Fruit fly (Drosophila melanogaster) whole organism, embryonic: ENCODE results near the gene ebo.
A peak's percentile ranks its signal among the peaks of the same experiment; 100 is the strongest.

Experiments
- Abd-B ChIP-seq: fragments of 200-800 bp; sonication (Bioruptor generic); optimal IDR thresholded peaks from 2 replicates; lab custom pipeline; 2018; ENCODE audit warnings: missing biosample characterization, mild to moderate bottlenecking, missing genetic modification characterization, moderate library complexity
- Antp ChIP-seq: fragments of 200-800 bp; sonication (Bioruptor generic); optimal IDR thresholded peaks from 3 replicates; lab custom pipeline; 2016; ENCODE audit warnings: missing biosample characterization, missing genetic modification characterization
- CG10209 ChIP-seq: fragments of 200-800 bp; sonication (Bioruptor generic); optimal IDR thresholded peaks from 3 replicates; lab custom pipeline; 2017; ENCODE audit warnings: missing biosample characterization, mild to moderate bottlenecking, missing genetic modification characterization, missing genetic modification reagents
- CG15479 ChIP-seq: fragments of 200-800 bp; sonication (Bioruptor generic); optimal IDR thresholded peaks from 3 replicates; lab custom pipeline; 2019; ENCODE audit warnings: missing biosample characterization, mild to moderate bottlenecking, missing genetic modification characterization, moderate library complexity
- CG15514 ChIP-seq: fragments of 200-800 bp; sonication (Bioruptor generic); optimal IDR thresholded peaks from 3 replicates; lab custom pipeline; 2017; ENCODE audit warnings: missing biosample characterization, missing genetic modification characterization, mild to moderate bottlenecking, moderate library complexity, missing genetic modification reagents
- CG16779 ChIP-seq: fragments of 200-800 bp; sonication (Bioruptor generic); IDR thresholded peaks from 2 replicates; pipeline ENCODE4 v1.3.6; 2022; ENCODE audit warnings: missing biosample characterization, missing genetic modification characterization
- CG17829 ChIP-seq: fragments of 200-800 bp; optimal IDR thresholded peaks from 2 replicates; lab custom pipeline; 2019; ENCODE audit warnings: missing biosample characterization, mild to moderate bottlenecking, missing genetic modification characterization, moderate library complexity
- CG1832 ChIP-seq: fragments of 200-800 bp; sonication (Bioruptor generic); optimal IDR thresholded peaks from 2 replicates; lab custom pipeline; 2017; ENCODE audit warnings: missing biosample characterization, mild to moderate bottlenecking, missing genetic modification characterization, inconsistent platforms
- CG2678 ChIP-seq: fragments of 200-800 bp; sonication (Bioruptor generic); optimal IDR thresholded peaks from 3 replicates; lab custom pipeline; 2019; ENCODE audit warnings: missing biosample characterization, mild to moderate bottlenecking, missing genetic modification characterization, moderate library complexity
- CG31388 ChIP-seq: fragments of 200-800 bp; sonication (Bioruptor generic); optimal IDR thresholded peaks from 2 replicates; lab custom pipeline; 2016; ENCODE audit warnings: missing biosample characterization, missing genetic modification characterization
- CG31441 ChIP-seq: fragments of 200-800 bp; sonication (Bioruptor generic); IDR thresholded peaks from 2 replicates; pipeline ENCODE4 v1.3.6; 2022; ENCODE audit warnings: missing biosample characterization, missing genetic modification characterization
- CG42726 ChIP-seq: fragments of 200-800 bp; sonication (Bioruptor generic); IDR thresholded peaks from 2 replicates; pipeline ENCODE4 v1.3.6; 2022; ENCODE audit warnings: missing biosample characterization, missing genetic modification characterization; ENCODE audit not compliant: partially characterized antibody
- CG7357 ChIP-seq: fragments of 200-800 bp; sonication (Bioruptor generic); IDR thresholded peaks from 3 replicates; pipeline ENCODE4 v1.3.6; 2022; ENCODE audit warnings: missing biosample characterization, missing genetic modification characterization
- CG7556 ChIP-seq: fragments of 200-800 bp; sonication (Bioruptor generic); optimal IDR thresholded peaks from 2 replicates; lab custom pipeline; 2017; ENCODE audit warnings: missing biosample characterization, mild to moderate bottlenecking, missing genetic modification characterization
- CG7963 ChIP-seq: fragments of 200-800 bp; sonication (Bioruptor generic); IDR thresholded peaks from 3 replicates; pipeline ENCODE4 v1.3.6; 2022; ENCODE audit warnings: missing biosample characterization, missing genetic modification characterization; ENCODE audit not compliant: partially characterized antibody
- CG8089 ChIP-seq: fragments of 200-800 bp; sonication (Bioruptor generic); optimal IDR thresholded peaks from 3 replicates; lab custom pipeline; 2016; ENCODE audit warnings: missing biosample characterization, missing genetic modification characterization
- CG8388 ChIP-seq: fragments of 200-800 bp; sonication (Bioruptor generic); optimal IDR thresholded peaks from 2 replicates; lab custom pipeline; 2019; ENCODE audit warnings: missing biosample characterization, mild to moderate bottlenecking, missing genetic modification characterization, moderate library complexity
- CG9437 ChIP-seq: fragments of 200-800 bp; sonication (Bioruptor generic); optimal IDR thresholded peaks from 2 replicates; lab custom pipeline; 2018; ENCODE audit warnings: missing biosample characterization, mild to moderate bottlenecking, missing genetic modification characterization
- CTCF ChIP-seq: fragments of 200-800 bp; sonication (Bioruptor generic); optimal IDR thresholded peaks from 2 replicates; lab custom pipeline; 2017; ENCODE audit warnings: missing biosample characterization, mild to moderate bottlenecking, missing genetic modification characterization, moderate library complexity
- CkIIα-i1 ChIP-seq: fragments of 200-800 bp; sonication (Bioruptor generic); IDR thresholded peaks from 2 replicates; pipeline ENCODE4 v1.3.6; 2022; ENCODE audit warnings: missing biosample characterization, missing genetic modification characterization
- Dek ChIP-seq: fragments of 200-800 bp; sonication (Bioruptor generic); optimal IDR thresholded peaks from 3 replicates; lab custom pipeline; 2019; ENCODE audit warnings: missing biosample characterization, mild to moderate bottlenecking, missing genetic modification characterization, moderate library complexity
- Dip2 ChIP-seq: fragments of 200-800 bp; sonication (Bioruptor generic); IDR thresholded peaks from 2 replicates; pipeline ENCODE4 v1.3.6; 2022; ENCODE audit warnings: missing biosample characterization, missing genetic modification characterization
- Drgx ChIP-seq: fragments of 200-800 bp; sonication (Bioruptor generic); IDR thresholded peaks from 2 replicates; pipeline ENCODE4 v1.3.6; 2022; ENCODE audit warnings: missing biosample characterization, missing genetic modification characterization
- HLH3B ChIP-seq: fragments of 200-800 bp; sonication (Bioruptor generic); IDR thresholded peaks from 2 replicates; pipeline ENCODE4 v1.3.6; 2022; ENCODE audit warnings: missing biosample characterization, missing genetic modification characterization
- Mad ChIP-seq: fragments of 200-800 bp; sonication (Bioruptor generic); optimal IDR thresholded peaks from 2 replicates; lab custom pipeline; 2016; ENCODE audit warnings: missing biosample characterization, missing genetic modification characterization
- Med ChIP-seq: fragments of 200-800 bp; sonication (Bioruptor generic); peaks from one replicate; lab custom pipeline; 2016; ENCODE audit warnings: missing biosample characterization, missing genetic modification characterization, mild to moderate bottlenecking, inconsistent platforms, moderate library complexity
- Optix ChIP-seq: fragments of 200-800 bp; sonication (Bioruptor generic); IDR thresholded peaks from 3 replicates; pipeline ENCODE4 v1.3.6; 2022; ENCODE audit warnings: missing biosample characterization, missing genetic modification characterization
- ato ChIP-seq: fragments of 200-800 bp; sonication (Bioruptor generic); IDR thresholded peaks from 2 replicates; pipeline ENCODE4 v1.3.6; 2022; ENCODE audit warnings: missing biosample characterization, missing genetic modification characterization; ENCODE audit not compliant: partially characterized antibody
- bsh ChIP-seq, 2 experiments: fragments of 200-800 bp; sonication (Bioruptor generic); optimal IDR thresholded peaks; 2 replicates each; lab custom pipeline; 2017 to 2018; ENCODE audit warnings: mild to moderate bottlenecking in 2 of 2, missing biosample characterization in 2 of 2, missing genetic modification characterization in 2 of 2, moderate library complexity in 1 of 2
- cg ChIP-seq: fragments of 200-800 bp; sonication (Bioruptor generic); optimal IDR thresholded peaks from 3 replicates; lab custom pipeline; 2019; ENCODE audit warnings: missing biosample characterization, mild to moderate bottlenecking, missing genetic modification characterization, moderate library complexity
- chif ChIP-seq, 2 experiments: fragments of 200-800 bp; sonication (Bioruptor generic); optimal IDR thresholded peaks; 3 replicates each; lab custom pipeline; 2016; ENCODE audit warnings: missing biosample characterization in 2 of 2, missing genetic modification characterization in 2 of 2
- disco-r ChIP-seq: fragments of 200-800 bp; sonication (Bioruptor generic); optimal IDR thresholded peaks from 2 replicates; lab custom pipeline; 2016; ENCODE audit warnings: missing biosample characterization, missing genetic modification characterization
- ewg ChIP-seq: fragments of 200-800 bp; sonication (Bioruptor generic); optimal IDR thresholded peaks from 3 replicates; lab custom pipeline; 2017; ENCODE audit warnings: mild to moderate bottlenecking, missing biosample characterization, missing genetic modification reagents, missing genetic modification characterization
- gsb-n ChIP-seq: fragments of 200-800 bp; sonication (Bioruptor generic); optimal IDR thresholded peaks from 3 replicates; lab custom pipeline; 2018; ENCODE audit warnings: missing biosample characterization, mild to moderate bottlenecking, missing genetic modification characterization
- hth ChIP-seq: fragments of >200 bp; optimal IDR thresholded peaks from 2 replicates; lab custom pipeline; 2017; ENCODE audit warnings: inconsistent platforms
- jumu ChIP-seq: fragments of 200-800 bp; sonication (Bioruptor generic); optimal IDR thresholded peaks from 3 replicates; lab custom pipeline; 2016; ENCODE audit warnings: missing biosample characterization, missing genetic modification characterization
- lab ChIP-seq: fragments of 200-800 bp; sonication (Bioruptor generic); optimal IDR thresholded peaks from 3 replicates; lab custom pipeline; 2017; ENCODE audit warnings: missing biosample characterization, missing genetic modification characterization, mild to moderate bottlenecking, moderate library complexity, missing genetic modification reagents
- nau ChIP-seq: fragments of 200-800 bp; sonication (Bioruptor generic); optimal IDR thresholded peaks from 3 replicates; lab custom pipeline; 2017; ENCODE audit warnings: missing biosample characterization, mild to moderate bottlenecking, missing genetic modification characterization, missing genetic modification reagents
- nerfin-2 ChIP-seq: fragments of 200-800 bp; sonication (Bioruptor generic); IDR thresholded peaks from 2 replicates; pipeline ENCODE4 v1.3.6; 2022; ENCODE audit warnings: missing biosample characterization, missing genetic modification characterization; ENCODE audit not compliant: partially characterized antibody
- org-1 ChIP-seq: fragments of 200-800 bp; sonication (Bioruptor generic); optimal IDR thresholded peaks from 2 replicates; lab custom pipeline; 2017; ENCODE audit warnings: missing biosample characterization, missing genetic modification characterization
- pzg ChIP-seq: fragments of 200-800 bp; sonication (Bioruptor generic); optimal IDR thresholded peaks from 3 replicates; lab custom pipeline; 2018; ENCODE audit warnings: missing biosample characterization, mild to moderate bottlenecking, missing genetic modification characterization, moderate library complexity
- sob ChIP-seq: fragments of 200-800 bp; sonication (Bioruptor generic); IDR thresholded peaks from 2 replicates; pipeline ENCODE4 v1.3.6; 2022; ENCODE audit warnings: missing biosample characterization, missing genetic modification characterization
- sqz ChIP-seq: fragments of 200-800 bp; sonication (Bioruptor generic); optimal IDR thresholded peaks from 3 replicates; lab custom pipeline; 2018; ENCODE audit warnings: missing biosample characterization, mild to moderate bottlenecking, missing genetic modification characterization
- stc ChIP-seq: fragments of 200-800 bp; sonication (Bioruptor generic); IDR thresholded peaks from 2 replicates; pipeline ENCODE4 v1.3.6; 2022; ENCODE audit warnings: missing biosample characterization, missing genetic modification characterization
- tgo ChIP-seq: fragments of 200-800 bp; sonication (Bioruptor generic); IDR thresholded peaks from 3 replicates; pipeline ENCODE4 v1.3.6; 2022; ENCODE audit warnings: missing biosample characterization, missing genetic modification characterization
- unc-4 ChIP-seq: fragments of 200-800 bp; sonication (Bioruptor generic); IDR thresholded peaks from 2 replicates; pipeline ENCODE4 v1.3.6; 2022; ENCODE audit warnings: missing biosample characterization, missing genetic modification characterization; ENCODE audit not compliant: partially characterized antibody
- vfl ChIP-seq: fragments of 200-800 bp; sonication (Bioruptor generic); optimal IDR thresholded peaks from 2 replicates; lab custom pipeline; 2016; ENCODE audit warnings: missing biosample characterization, missing genetic modification characterization
- wek ChIP-seq: fragments of 200-800 bp; sonication (Bioruptor generic); optimal IDR thresholded peaks from 3 replicates; lab custom pipeline; 2018; ENCODE audit warnings: missing biosample characterization, mild to moderate bottlenecking, missing genetic modification characterization, moderate library complexity

ebo gene

DNA sequence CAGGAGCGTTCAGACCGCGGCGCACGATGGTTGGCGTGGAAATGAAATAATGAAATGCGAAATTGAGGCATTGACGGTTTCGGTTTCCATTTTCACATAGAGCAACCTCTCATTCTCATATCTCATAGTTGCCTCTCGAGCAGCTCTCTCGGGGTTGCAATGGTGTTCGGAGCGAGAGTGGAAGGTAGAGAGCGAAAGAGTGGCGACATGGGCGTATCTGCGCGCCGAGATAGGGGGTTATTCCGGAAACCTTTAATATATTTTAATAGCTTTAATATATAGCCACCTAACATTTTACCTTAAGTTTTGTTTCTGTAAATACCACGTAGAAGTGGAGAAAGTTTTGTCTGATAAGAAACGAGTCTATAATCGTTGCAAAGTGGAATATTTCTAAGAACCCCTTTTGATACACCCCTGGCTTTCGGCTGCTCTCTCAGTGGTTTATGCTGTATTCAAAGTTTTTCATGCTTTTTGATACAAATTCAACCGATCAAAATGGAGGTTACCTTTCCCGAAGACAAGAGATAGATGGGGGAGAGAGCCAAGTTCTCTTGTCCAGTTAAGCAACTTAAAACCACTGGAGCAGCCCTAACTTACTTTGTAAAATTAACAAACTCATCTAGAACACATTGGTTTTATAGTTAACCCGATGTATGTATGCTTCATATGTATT is 46.9 kb upstream of the ebo start, which contains the start of gene elav (continued):
- TF ChIP-seq CG15479 (GFP tag; lab: Kevin White, UChicago) (peak; percentile 29), Mad (GFP tag; lab: Kevin White, UChicago) (peak; percentile 98), CG15514 (GFP tag; lab: Kevin White, UChicago) (peak; percentile 94), Optix (GFP tag; lab: Robert Waterston, UW) (peak; percentile 97), Drgx (GFP tag; lab: Robert Waterston, UW) (peak; percentile 99), CG7556 (GFP tag; lab: Kevin White, UChicago) (peak; percentile 99), gsb-n (tag; lab: Kevin White, UChicago) (peak; percentile 98), nerfin-2 (no peak), Antp (GFP tag; lab: Kevin White, UChicago) (peak; percentile 94), CG16779 (GFP tag; lab: Robert Waterston, UW) (peak; percentile 91), chif (GFP tag; optimal IDR thresholded peaks at IDR 0.05; lab: Kevin White, UChicago) (peak; percentile 96 to 98), stc (peak; percentile 98), CTCF (GFP tag; lab: Kevin White, UChicago) (peak; percentile 77), lab (GFP tag; lab: Kevin White, UChicago) (peak; percentile 99), cg (GFP tag; lab: Kevin White, UChicago) (peak; percentile 33), CG7357 (GFP tag; lab: Robert Waterston, UW) (peak; percentile 94), nau (GFP tag; lab: Kevin White, UChicago) (peak; percentile 98), HLH3B (peak; percentile 98), CG17829 (tag; lab: Kevin White, UChicago) (peak; percentile 99), CG31388 (GFP tag; lab: Kevin White, UChicago) (peak; percentile 92), Dek (peak; percentile 98), bsh (GFP tag; optimal IDR thresholded peaks at IDR 0.05; lab: Kevin White, UChicago) (peak; percentile 95 to 99), sqz (peak; percentile 98), ewg (GFP tag; lab: Kevin White, UChicago) (peak; percentile 96), CkIIα-i1 (GFP tag; lab: Robert Waterston, UW) (peak; percentile 79), CG9437 (peak; percentile 94), tgo (peak; percentile 98), disco-r (peak; percentile 89), org-1 (GFP tag; lab: Kevin White, UChicago) (peak; percentile 97), CG8388 (GFP tag; lab: Kevin White, UChicago) (peak; percentile 98), hth (lab: Kevin White, UChicago) (no peak), CG1832 (GFP tag; lab: Kevin White, UChicago) (peak; percentile 8), Abd-B (GFP tag; lab: Kevin White, UChicago) (peak; percentile 96), sob (GFP tag; lab: Robert Waterston, UW) (peak; percentile 98), CG2678 (tag; lab: Kevin White, UChicago) (peak; percentile 99), Dip2 (peak; percentile 78), ato (GFP tag; lab: Robert Waterston, UW) (peak; percentile 49; the same call in 1 of the 2 replicates), CG8089 (GFP tag; lab: Kevin White, UChicago) (peak; percentile 94), CG42726 (GFP tag; lab: Robert Waterston, UW) (no peak), CG7963 (GFP tag; lab: Robert Waterston, UW) (no peak), vfl (peak; percentile 96), Med (GFP tag; lab: Kevin White, UChicago) (peak; percentile 99), wek (peak; percentile 89), jumu (peak; percentile 96), unc-4 (no peak; the same call in 1 of the 2 replicates), pzg (GFP tag; lab: Kevin White, UChicago) (peak; percentile 22), CG10209 (GFP tag; lab: Kevin White, UChicago) (peak; percentile 99), CG31441 (peak; percentile 99)
